Worm (Caenorhabditis elegans): ENCODE measurements around the gene gst-14.
"Not testable (repeated sequence)": the region's sequence is repeated elsewhere in the genome, so short reads cannot be mapped to it uniquely, and the experiment has no call there.

The gst-14 gene

DNA sequence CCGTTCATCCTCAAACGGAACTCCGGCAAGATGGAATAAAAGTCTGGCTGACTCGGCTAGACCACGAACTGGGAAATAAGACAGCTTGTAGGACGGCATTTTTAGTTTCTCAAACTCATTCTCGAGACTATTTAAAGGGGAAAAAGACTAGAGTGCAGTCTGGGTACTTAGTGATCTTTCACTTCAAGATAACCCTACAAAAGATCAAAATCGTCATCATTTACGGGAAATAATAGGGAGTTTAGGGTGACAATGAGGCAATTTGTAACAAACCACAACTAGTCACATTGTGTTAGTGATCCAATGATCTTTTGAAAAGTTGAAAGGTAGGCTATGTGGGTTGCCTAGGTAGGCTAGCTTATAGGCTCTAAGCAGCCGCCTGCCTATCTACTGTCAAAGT is at the start of gene gst-14:
TSS of gene gst-14 (minus strand) at position 101 of the 400 bp plus-strand sequence.
- TF ChIP-seq alr-1 (tag; optimal IDR thresholded peaks at IDR 0.05) (no peak), dmd-4 (tag; optimal IDR thresholded peaks at IDR 0.05) (no peak), nhr-6 (tag; optimal IDR thresholded peaks at IDR 0.05) (no peak), C34F6.9 (tag; optimal IDR thresholded peaks at IDR 0.05) (no peak), F13H6.1 (tag; optimal IDR thresholded peaks at IDR 0.05) (no peak), sma-3 (GFP tag; optimal IDR thresholded peaks at IDR 0.05) (no peak), lin-39 (tag; optimal IDR thresholded peaks at IDR 0.05) (no peak), R02D3.7 (tag; optimal IDR thresholded peaks at IDR 0.05) (no peak), mdl-1 (tag; optimal IDR thresholded peaks at IDR 0.05) (no peak), nhr-237 (tag; optimal IDR thresholded peaks at IDR 0.05) (no peak), unc-62 (GFP tag; optimal IDR thresholded peaks at IDR 0.05) (no peak), ama-1 (optimal IDR thresholded peaks at IDR 0.05) (no peak), nhr-21 (tag; optimal IDR thresholded peaks at IDR 0.05) (no peak)

DNA sequence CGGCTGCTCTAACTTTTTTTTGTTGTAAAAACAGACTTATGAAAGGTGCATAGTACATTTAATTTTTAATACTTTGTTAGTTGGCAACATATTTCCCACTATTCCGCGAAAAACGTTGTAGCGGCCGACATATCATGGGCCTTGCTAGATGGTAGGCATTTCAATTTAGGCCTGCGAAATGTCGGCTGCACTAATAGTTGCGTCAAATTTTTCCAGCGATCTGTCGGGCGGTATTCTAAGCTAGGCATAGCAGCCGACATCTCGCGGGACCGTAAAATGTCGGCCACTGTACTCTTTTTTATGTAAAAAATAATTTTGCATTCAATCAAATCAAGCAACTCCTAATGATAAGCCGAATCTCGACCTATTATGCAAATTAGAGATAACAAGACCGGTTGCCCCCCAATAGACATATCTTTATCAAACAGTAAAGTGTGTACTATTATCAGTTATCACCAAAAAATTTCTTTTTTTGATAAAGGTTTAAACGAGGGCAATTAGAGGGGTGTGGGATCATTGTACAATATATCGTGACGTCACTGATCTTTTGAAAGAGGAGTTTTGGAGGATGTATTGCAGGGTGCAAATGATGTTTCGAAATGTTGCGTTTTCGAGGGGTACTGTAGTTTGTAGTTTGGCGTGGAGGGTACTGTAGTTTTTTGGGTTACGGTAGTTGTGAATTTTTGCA is 49.2 kb upstream of the gst-14 start:
- peak; percentile 28 for TF ChIP-seq gmeb-1 (tag; optimal IDR thresholded peaks at IDR 0.05)
- peak; percentile 85 for TF ChIP-seq sma-9 (GFP tag; optimal IDR thresholded peaks at IDR 0.05)
- TF ChIP-seq sma-9 (tag; optimal IDR thresholded peaks at IDR 0.05), result no peak
- peak; percentile 38 for TF ChIP-seq sma-3 (GFP tag; optimal IDR thresholded peaks at IDR 0.05)
- no peak for TF ChIP-seq lin-11 (tag; optimal IDR thresholded peaks at IDR 0.05)
- peak; percentile 90 for TF ChIP-seq fos-1 (tag; optimal IDR thresholded peaks at IDR 0.05)
- TF ChIP-seq lsy-2 (tag; optimal IDR thresholded peaks at IDR 0.05), result peak in 1 of 2 experiments; percentile 37
- peak; percentile 73 for TF ChIP-seq crh-2 (tag; optimal IDR thresholded peaks at IDR 0.05)
- peak; percentile 49 for TF ChIP-seq egl-27 (tag; optimal IDR thresholded peaks at IDR 0.05)
- no peak for TF ChIP-seq nhr-21 (tag; optimal IDR thresholded peaks at IDR 0.05)

DNA sequence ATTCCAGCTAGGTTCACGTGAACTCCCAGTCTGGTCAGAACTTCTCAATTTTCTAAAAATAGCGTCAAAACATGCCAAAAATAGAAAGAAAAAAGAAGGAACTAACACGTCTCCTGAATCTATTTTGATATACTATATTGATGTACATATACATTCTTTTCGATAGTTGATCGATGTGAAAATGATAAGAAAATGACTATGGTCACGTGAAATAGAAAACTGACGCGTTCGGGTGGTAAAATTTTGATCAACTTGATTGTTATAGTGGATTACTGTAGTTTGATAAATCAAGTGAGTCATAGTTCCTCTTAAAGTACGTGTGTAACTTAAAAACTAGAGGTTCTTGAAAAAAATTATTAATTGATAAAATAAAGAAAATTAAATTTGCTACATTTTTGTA is 48.5 kb upstream of the gst-14 start:
- TF ChIP-seq sma-9 (GFP tag; optimal IDR thresholded peaks at IDR 0.05) (peak; percentile 61), sma-9 (tag; optimal IDR thresholded peaks at IDR 0.05) (no peak), lsy-2 (tag; optimal IDR thresholded peaks at IDR 0.05) (peak in 1 of 2 experiments; percentile 63), sma-3 (GFP tag; optimal IDR thresholded peaks at IDR 0.05) (peak; percentile 45), nhr-21 (tag; optimal IDR thresholded peaks at IDR 0.05) (peak; percentile 16), fos-1 (tag; optimal IDR thresholded peaks at IDR 0.05) (peak; percentile 66), gmeb-1 (tag; optimal IDR thresholded peaks at IDR 0.05) (peak; percentile 13), egl-27 (tag; optimal IDR thresholded peaks at IDR 0.05) (no peak), ceh-82 (tag; optimal IDR thresholded peaks at IDR 0.05) (no peak), crh-2 (tag; optimal IDR thresholded peaks at IDR 0.05) (peak; percentile 73)

DNA sequence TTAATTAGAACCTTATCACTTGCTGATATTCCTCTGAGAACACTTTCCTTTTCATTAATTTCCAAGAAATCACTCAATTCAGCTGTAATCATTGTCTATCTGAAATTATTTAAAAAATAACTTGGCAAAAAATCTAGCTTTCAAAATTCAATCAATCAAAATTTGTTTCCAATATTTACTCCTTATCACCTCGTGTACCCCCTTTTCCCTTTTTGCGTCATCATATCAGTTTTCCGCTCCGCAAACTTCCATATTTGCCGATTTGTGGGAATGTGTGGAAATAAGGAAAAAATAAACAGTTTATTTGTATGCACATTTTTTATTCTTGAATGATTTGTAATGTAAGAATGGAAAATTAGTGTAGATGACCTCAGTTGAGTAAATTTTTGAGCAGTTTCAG is 46.1 kb upstream of the gst-14 start, which contains the start of gene C31C9.6:
TSS of gene C31C9.6 (minus strand) at position 101 of the 400 bp plus-strand sequence.
- not testable (repeated sequence) for TF ChIP-seq zag-1, nhr-21, nhr-6 (tag; optimal IDR thresholded peaks at IDR 0.05)

DNA sequence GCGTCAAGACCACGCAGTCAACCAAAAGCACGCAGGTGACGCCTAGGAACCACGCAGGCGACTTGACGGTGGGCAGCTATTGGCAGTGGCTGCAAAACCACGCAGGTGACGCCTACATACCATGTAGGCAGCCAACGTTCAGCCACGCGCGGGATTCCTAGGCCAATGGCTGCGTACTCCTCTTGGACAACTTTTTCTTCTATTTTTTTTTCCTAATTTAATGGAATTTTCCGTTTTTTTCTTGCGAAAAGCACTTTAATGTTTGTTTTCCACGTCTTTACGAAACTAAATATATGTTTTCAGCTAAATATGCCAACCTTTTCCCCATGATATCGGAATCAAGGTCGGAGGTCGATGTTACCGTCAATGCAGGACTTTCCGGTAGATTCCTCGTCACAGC is 38.8 kb upstream of the gst-14 start, which contains the start of gene C31C9.9:
TSS of gene C31C9.9 (plus strand) at position 301 of the 400 bp plus-strand sequence.
- TF ChIP-seq elt-3, nhr-21, ztf-11 (tag; optimal IDR thresholded peaks at IDR 0.05): not testable (repeated sequence)

DNA sequence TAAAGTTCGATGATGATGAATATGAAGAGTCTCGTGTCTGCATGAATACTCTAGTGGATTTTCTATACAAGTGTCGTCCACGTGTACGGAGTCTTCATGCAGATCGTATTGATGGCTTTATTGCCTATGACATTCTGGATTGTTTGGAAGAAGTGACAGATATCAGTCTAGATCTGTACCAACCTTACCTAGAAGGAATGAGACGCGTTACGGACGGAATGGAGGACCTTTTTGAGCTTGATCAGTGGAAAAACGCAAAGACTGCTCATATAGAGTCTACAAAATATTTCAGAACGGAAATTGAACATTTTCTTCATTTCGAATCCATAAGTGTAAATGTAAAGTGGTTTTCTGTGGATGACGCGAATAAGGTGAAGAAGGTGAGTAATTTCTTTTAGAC is 32.3 kb upstream of the gst-14 start, which contains the start of gene fbxa-169:
TSS of gene fbxa-169 (plus strand) at position 301 of the 400 bp plus-strand sequence.
- TF ChIP-seq Y55F3AM.14 (GFP tag; optimal IDR thresholded peaks at IDR 0.05) (no peak), dmd-4 (tag; optimal IDR thresholded peaks at IDR 0.05) (no peak), F13H6.1 (tag; optimal IDR thresholded peaks at IDR 0.05) (no peak), nhr-10 (tag; optimal IDR thresholded peaks at IDR 0.05) (no peak), nhr-21 (tag; optimal IDR thresholded peaks at IDR 0.05) (no peak), peb-1 (tag; optimal IDR thresholded peaks at IDR 0.05) (no peak), nhr-12 (tag; optimal IDR thresholded peaks at IDR 0.05) (no peak), nhr-237 (tag; optimal IDR thresholded peaks at IDR 0.05) (no peak), ztf-1 (GFP tag; conservative IDR thresholded peaks at IDR 0.05) (no peak), alr-1 (tag; optimal IDR thresholded peaks at IDR 0.05) (no peak), nhr-6 (tag; optimal IDR thresholded peaks at IDR 0.05) (no peak), lin-39 (tag; optimal IDR thresholded peaks at IDR 0.05) (no peak), mbf-1 (tag; optimal IDR thresholded peaks at IDR 0.05) (no peak)

Data from whole organism, L2 larva.